Fruit fly (Drosophila melanogaster) whole organism, wandering third instar larva: ENCODE results near the gene Ccp84Ag.

ENCODE experiments used
- Abd-B ChIP-seq: fragments of >200 bp; optimal IDR thresholded peaks from 2 replicates; lab custom pipeline; 2017; ENCODE audit warnings: missing biosample characterization, missing genetic modification characterization
- CG32264 ChIP-seq: fragments of 200-800 bp; sonication (Bioruptor generic); optimal IDR thresholded peaks from 2 replicates; lab custom pipeline; 2016; ENCODE audit warnings: missing biosample characterization, missing genetic modification characterization
- CG9705 ChIP-seq: fragments of 200-800 bp; sonication (Bioruptor generic); optimal IDR thresholded peaks from 2 replicates; lab custom pipeline; 2018; ENCODE audit warnings: missing biosample characterization, mild to moderate bottlenecking, missing genetic modification characterization
- CrebA ChIP-seq: fragments of 200-800 bp; sonication (Bioruptor generic); optimal IDR thresholded peaks from 2 replicates; lab custom pipeline; 2016; ENCODE audit warnings: missing biosample characterization, mild to moderate bottlenecking, missing genetic modification characterization, borderline replicate concordance
- Dfd ChIP-seq: fragments of >200 bp; optimal IDR thresholded peaks from 2 replicates; lab custom pipeline; 2017; ENCODE audit warnings: missing biosample characterization, missing genetic modification characterization
- Dif ChIP-seq: fragments of 200-275, 200-300 bp; sonication (Bioruptor generic); optimal IDR thresholded peaks from 2 replicates; lab custom pipeline; 2018; ENCODE audit warnings: missing biosample characterization, missing genetic modification characterization; ENCODE audit not compliant: partially characterized antibody
- GATAd ChIP-seq: sonication (Bioruptor generic); optimal IDR thresholded peaks from 2 replicates; lab custom pipeline; 2016; ENCODE audit warnings: missing biosample characterization, missing genetic modification characterization
- HLH106 ChIP-seq: fragments of 200-800 bp; optimal IDR thresholded peaks from 3 replicates; lab custom pipeline; 2019; ENCODE audit warnings: missing biosample characterization, mild to moderate bottlenecking, missing genetic modification characterization, moderate library complexity
- Hnf4 ChIP-seq: fragments of 200-800 bp; sonication (Bioruptor generic); optimal IDR thresholded peaks from 2 replicates; lab custom pipeline; 2016; ENCODE audit warnings: missing biosample characterization, mild to moderate bottlenecking, missing genetic modification characterization
- Hr78 ChIP-seq: fragments of >200 bp; optimal IDR thresholded peaks from 2 replicates; lab custom pipeline; 2017; ENCODE audit warnings: missing biosample characterization, missing genetic modification characterization
- Jra ChIP-seq: sonication (Bioruptor generic); optimal IDR thresholded peaks from 2 replicates; lab custom pipeline; 2016; ENCODE audit warnings: missing biosample characterization, missing genetic modification characterization
- Myc ChIP-seq: fragments of >200 bp; optimal IDR thresholded peaks from 2 replicates; lab custom pipeline; 2017
- N ChIP-seq: fragments of >200 bp; optimal IDR thresholded peaks from 2 replicates; lab custom pipeline; 2018; ENCODE audit warnings: missing biosample characterization, missing external identifiers, missing genetic modification characterization
- OdsH ChIP-seq: fragments of 200-800 bp; sonication (Bioruptor generic); optimal IDR thresholded peaks from 2 replicates; lab custom pipeline; 2016; ENCODE audit warnings: missing biosample characterization, mild to moderate bottlenecking, missing genetic modification characterization
- Rel ChIP-seq, 2 experiments: fragments of 200-800 bp; sonication (Bioruptor generic) in 1 of 2; optimal IDR thresholded peaks; 2 replicates in 1 of 2; 3 replicates in 1 of 2; lab custom pipeline; 2016 to 2019; ENCODE audit warnings: mild to moderate bottlenecking in 2 of 2, missing biosample characterization in 2 of 2, missing genetic modification characterization in 2 of 2, moderate library complexity in 1 of 2
- Sp1 ChIP-seq: fragments of 200-800 bp; sonication (Bioruptor generic); optimal IDR thresholded peaks from 3 replicates; lab custom pipeline; 2019; ENCODE audit warnings: missing biosample characterization, mild to moderate bottlenecking, missing genetic modification characterization, moderate library complexity
- Vsx2 ChIP-seq: fragments of 200-300, 225-300 bp; sonication (Bioruptor generic); optimal IDR thresholded peaks from 2 replicates; lab custom pipeline; 2018; ENCODE audit warnings: missing biosample characterization, missing genetic modification characterization; ENCODE audit not compliant: partially characterized antibody
- br ChIP-seq: fragments of 200-800 bp; sonication (Bioruptor generic); optimal IDR thresholded peaks from 2 replicates; lab custom pipeline; 2016; ENCODE audit warnings: missing biosample characterization, missing genetic modification characterization
- brk ChIP-seq: fragments of 200-800 bp; sonication (Bioruptor generic); optimal IDR thresholded peaks from 2 replicates; lab custom pipeline; 2016; ENCODE audit warnings: missing biosample characterization, mild to moderate bottlenecking, missing genetic modification characterization
- dl ChIP-seq, 2 experiments: fragments of 175-275, 200-275 bp in 1 of 2; fragments of 200-275 bp in 1 of 2; sonication (Bioruptor generic); optimal IDR thresholded peaks; lab custom pipeline; 2018; ENCODE audit warnings: mild to moderate bottlenecking in 2 of 2, missing biosample characterization in 2 of 2, missing genetic modification characterization in 2 of 2, moderate library complexity in 2 of 2; ENCODE audit not compliant: partially characterized antibody in 2 of 2, insufficient read depth in 1 of 2
- dmrt93B ChIP-seq: fragments of 200-800 bp; sonication (Bioruptor generic); optimal IDR thresholded peaks from 2 replicates; lab custom pipeline; 2018; ENCODE audit warnings: missing biosample characterization, mild to moderate bottlenecking, missing genetic modification characterization
- dsf ChIP-seq: sonication (Bioruptor generic); optimal IDR thresholded peaks from 2 replicates; lab custom pipeline; 2016; ENCODE audit warnings: missing biosample characterization, missing genetic modification characterization, borderline replicate concordance
- ey ChIP-seq: fragments of 200-800 bp; sonication (Bioruptor generic); optimal IDR thresholded peaks from 2 replicates; lab custom pipeline; 2016; ENCODE audit warnings: missing biosample characterization, missing genetic modification characterization
- fru ChIP-seq: fragments of 200-800 bp; sonication (Bioruptor generic); optimal IDR thresholded peaks from 3 replicates; lab custom pipeline; 2016; ENCODE audit warnings: missing biosample characterization, mild to moderate bottlenecking, missing genetic modification characterization
- h ChIP-seq: fragments of 200-800 bp; sonication (Bioruptor generic); optimal IDR thresholded peaks from 3 replicates; lab custom pipeline; 2016; ENCODE audit warnings: missing biosample characterization, mild to moderate bottlenecking, missing genetic modification characterization
- jim ChIP-seq: fragments of 175-275, 200-325 bp; sonication (Bioruptor generic); optimal IDR thresholded peaks from 2 replicates; lab custom pipeline; 2016; ENCODE audit warnings: missing biosample characterization, mild to moderate bottlenecking, missing genetic modification characterization
- lola ChIP-seq: fragments of >200 bp; optimal IDR thresholded peaks from 2 replicates; lab custom pipeline; 2017; ENCODE audit warnings: missing biosample characterization, missing genetic modification characterization
- pan ChIP-seq: fragments of >200 bp; optimal IDR thresholded peaks from 2 replicates; lab custom pipeline; 2017
- psq ChIP-seq: fragments of 200-800 bp; sonication (Bioruptor generic); optimal IDR thresholded peaks from 3 replicates; lab custom pipeline; 2017; ENCODE audit warnings: missing biosample characterization, mild to moderate bottlenecking, missing genetic modification characterization, moderate library complexity
- rgr ChIP-seq: fragments of 200-800 bp; sonication (Bioruptor generic); optimal IDR thresholded peaks from 3 replicates; lab custom pipeline; 2016; ENCODE audit warnings: missing biosample characterization, mild to moderate bottlenecking, missing genetic modification characterization
- sage ChIP-seq: fragments of 200-800 bp; sonication (Bioruptor generic); optimal IDR thresholded peaks from 2 replicates; lab custom pipeline; 2016; ENCODE audit warnings: missing biosample characterization, mild to moderate bottlenecking, missing genetic modification characterization
- sv ChIP-seq: fragments of 200-800 bp; sonication (Bioruptor generic); optimal IDR thresholded peaks from 3 replicates; lab custom pipeline; 2016; ENCODE audit warnings: missing biosample characterization, missing genetic modification characterization
- tai ChIP-seq: sonication (Bioruptor generic); optimal IDR thresholded peaks from 2 replicates; lab custom pipeline; 2016; ENCODE audit warnings: missing biosample characterization, missing genetic modification characterization
- woc ChIP-seq: sonication (Bioruptor generic); optimal IDR thresholded peaks from 2 replicates; lab custom pipeline; 2016; ENCODE audit warnings: missing biosample characterization, mild to moderate bottlenecking, missing genetic modification characterization

The Ccp84Ag gene

dm6 chr3R:6696221-6696749, 9.8 kb downstream of the Ccp84Ag start, which contains the start of gene Ccp84Ac:
TSS of gene Ccp84Ac (minus strand) at chr3R:6696271.
- no peak for TF ChIP-seq sage (GFP tag; lab: Kevin White, UChicago)
- TF ChIP-seq ey (GFP tag; lab: Kevin White, UChicago) = no peak
- TF ChIP-seq br (GFP tag; lab: Kevin White, UChicago) = no peak
- no peak for TF ChIP-seq Dif
- no peak for TF ChIP-seq OdsH
- no peak for TF ChIP-seq CG9705 (GFP tag; lab: Kevin White, UChicago)
- no peak for TF ChIP-seq Sp1 (GFP tag; lab: Kevin White, UChicago)
- TF ChIP-seq GATAd (GFP tag; lab: Kevin White, UChicago) = no peak
- TF ChIP-seq pan (lab: Kevin White, UChicago) = no peak
- no peak for TF ChIP-seq Rel (GFP tag; optimal IDR thresholded peaks at IDR 0.05; lab: Kevin White, UChicago)
- no peak for TF ChIP-seq Rel (tag; optimal IDR thresholded peaks at IDR 0.05; lab: Kevin White, UChicago)
- no peak for TF ChIP-seq dmrt93B (GFP tag; lab: Kevin White, UChicago)
- no peak for TF ChIP-seq Jra (GFP tag; lab: Kevin White, UChicago)
- no peak for TF ChIP-seq jim (GFP tag; lab: Kevin White, UChicago)
- TF ChIP-seq fru (GFP tag; lab: Kevin White, UChicago) = no peak
- TF ChIP-seq dsf (GFP tag; lab: Kevin White, UChicago) = no peak
- TF ChIP-seq CrebA (GFP tag; lab: Kevin White, UChicago) = no peak
- no peak for TF ChIP-seq sv (GFP tag; lab: Kevin White, UChicago)
- TF ChIP-seq, all 38 proteins: peak for 0

- no peak for TF ChIP-seq HLH106
- TF ChIP-seq sage (GFP tag; lab: Kevin White, UChicago) = no peak
- TF ChIP-seq Sp1 (GFP tag; lab: Kevin White, UChicago) = no peak
- TF ChIP-seq Myc = no peak
- no peak for TF ChIP-seq lola
- no peak for TF ChIP-seq CG32264 (GFP tag; lab: Kevin White, UChicago)
- no peak for TF ChIP-seq woc (GFP tag; lab: Kevin White, UChicago)
Measured at dm6 chr3R:6702777-6703176, 16.2 kb downstream of the Ccp84Ag start, which contains the start of gene Ccp84Ab. TSS of gene Ccp84Ab (minus strand) at chr3R:6702877.

- TF ChIP-seq dsf (GFP tag; lab: Kevin White, UChicago) (no peak), rgr (no peak), Hnf4 (GFP tag; lab: Kevin White, UChicago) (no peak), CG9705 (GFP tag; lab: Kevin White, UChicago) (no peak)
Measured at dm6 chr3R:6703784-6704183, 17.3 kb downstream of the Ccp84Ag start, which contains the start of gene Ccp84Aa. TSS of gene Ccp84Aa (plus strand) at chr3R:6704084.

- TF ChIP-seq N (GFP tag; lab: Kevin White, UChicago) = no peak
- TF ChIP-seq brk = no peak
- TF ChIP-seq Jra (GFP tag; lab: Kevin White, UChicago) = no peak
Measured at dm6 chr3R:6706327-6706726, 19.8 kb downstream of the Ccp84Ag start.

- TF ChIP-seq jim (GFP tag; lab: Kevin White, UChicago) = no peak
- TF ChIP-seq CG32264 (GFP tag; lab: Kevin White, UChicago) = no peak
- TF ChIP-seq ey (GFP tag; lab: Kevin White, UChicago) = no peak
- no peak for TF ChIP-seq Hnf4 (GFP tag; lab: Kevin White, UChicago)
- TF ChIP-seq lola = no peak
- peak in 1 of 2 experiments; percentile 3 for TF ChIP-seq dl (GFP tag; optimal IDR thresholded peaks at IDR 0.05; lab: Kevin White, UChicago; ENCODE audit: insufficient read depth in 1 of 2, partially characterized antibody in 2 of 2)
- no peak for TF ChIP-seq OdsH
- peak; percentile 57 for TF ChIP-seq Dif
Measured at dm6 chr3R:6708858-6709257, 22.3 kb downstream of the Ccp84Ag start.

dm6 chr3R:6723537-6724171, 37.1 kb downstream of the Ccp84Ag start:
- TF ChIP-seq N (GFP tag; lab: Kevin White, UChicago) (no peak), fru (GFP tag; lab: Kevin White, UChicago) (no peak), dsf (GFP tag; lab: Kevin White, UChicago) (no peak), Abd-B (GFP tag; lab: Kevin White, UChicago) (no peak), HLH106 (no peak), Hr78 (GFP tag; lab: Kevin White, UChicago) (no peak), CrebA (GFP tag; lab: Kevin White, UChicago) (no peak), Vsx2 (GFP tag; lab: Kevin White, UChicago) (no peak), tai (GFP tag; lab: Kevin White, UChicago) (no peak), Myc (no peak), Dfd (GFP tag; lab: Kevin White, UChicago) (no peak), psq (GFP tag; lab: Kevin White, UChicago) (no peak), h (GFP tag; lab: Kevin White, UChicago) (no peak)
